Worm (Caenorhabditis elegans) whole organism, late embryonic: Measurements from ENCODE around the gene F41G3.10.

Source experiments
- C38D4.7 ChIP-seq: fragments of 200-800 bp; sonication (Bioruptor generic); optimal IDR thresholded peaks from 2 replicates; lab custom pipeline; 2018; ENCODE audit warnings: mild to moderate bottlenecking, missing genetic modification characterization, moderate library complexity, missing compliant biosample characterization
- F13H6.1 ChIP-seq: sonication (generic microtip); optimal IDR thresholded peaks from 2 replicates; lab custom pipeline; 2016; ENCODE audit warnings: missing genetic modification characterization, missing compliant biosample characterization
- K02D7.2 ChIP-seq: sonication (generic microtip); optimal IDR thresholded peaks from 2 replicates; lab custom pipeline; 2017; ENCODE audit warnings: mild to moderate bottlenecking, missing genetic modification characterization, missing compliant biosample characterization
- Y22D7AL.16 ChIP-seq: sonication (generic microtip); optimal IDR thresholded peaks from 2 replicates; lab custom pipeline; 2016; ENCODE audit warnings: missing genetic modification characterization, missing compliant biosample characterization
- ahr-1 ChIP-seq: sonication (generic microtip); optimal IDR thresholded peaks from 2 replicates; lab custom pipeline; 2016; ENCODE audit warnings: missing genetic modification characterization, missing compliant biosample characterization
- ceh-18 ChIP-seq: sonication (generic microtip); optimal IDR thresholded peaks from 2 replicates; lab custom pipeline; 2016; ENCODE audit warnings: missing genetic modification characterization, missing compliant biosample characterization
- ceh-22 ChIP-seq: sonication (generic microtip); optimal IDR thresholded peaks from 2 replicates; lab custom pipeline; 2017; ENCODE audit warnings: missing biosample characterization, missing genetic modification characterization
- ceh-9 ChIP-seq: sonication (generic microtip); optimal IDR thresholded peaks from 2 replicates; lab custom pipeline; 2016; ENCODE audit warnings: mild to moderate bottlenecking, missing genetic modification characterization, inconsistent platforms, missing compliant biosample characterization
- dve-1 ChIP-seq: sonication (generic microtip); optimal IDR thresholded peaks from 2 replicates; lab custom pipeline; 2017; ENCODE audit warnings: antibody characterized with exemption, mild to moderate bottlenecking, missing genetic modification characterization, missing compliant biosample characterization
- ets-4 ChIP-seq: sonication (generic microtip); optimal IDR thresholded peaks from 2 replicates; lab custom pipeline; 2016; ENCODE audit warnings: missing genetic modification characterization, missing compliant biosample characterization
- fkh-6 ChIP-seq: sonication (generic microtip); optimal IDR thresholded peaks from 2 replicates; lab custom pipeline; 2016; ENCODE audit warnings: missing genetic modification characterization, missing compliant biosample characterization
- hlh-13 ChIP-seq: fragments of 200-800 bp; sonication (Bioruptor generic); optimal IDR thresholded peaks from 2 replicates; lab custom pipeline; 2018; ENCODE audit warnings: mild to moderate bottlenecking, missing genetic modification characterization, missing compliant biosample characterization
- hlh-15 ChIP-seq: sonication (generic microtip); optimal IDR thresholded peaks from 2 replicates; lab custom pipeline; 2016; ENCODE audit warnings: missing genetic modification characterization, missing compliant biosample characterization
- lim-6 ChIP-seq: sonication (generic microtip); optimal IDR thresholded peaks from 2 replicates; lab custom pipeline; 2016; ENCODE audit warnings: missing genetic modification characterization, missing compliant biosample characterization
- mec-3 ChIP-seq: sonication (generic microtip); optimal IDR thresholded peaks from 2 replicates; lab custom pipeline; 2016; ENCODE audit warnings: borderline replicate concordance, missing genetic modification characterization, missing compliant biosample characterization
- nhr-232 ChIP-seq: sonication (generic microtip); optimal IDR thresholded peaks from 2 replicates; lab custom pipeline; 2016; ENCODE audit warnings: missing genetic modification characterization, missing compliant biosample characterization
- pat-9 ChIP-seq: fragments of 200-800 bp; sonication (Bioruptor generic); optimal IDR thresholded peaks from 2 replicates; lab custom pipeline; 2018; ENCODE audit warnings: mild to moderate bottlenecking, missing genetic modification characterization, moderate library complexity, missing compliant biosample characterization
- pha-4 ChIP-seq: fragments of 150-350 bp; optimal IDR thresholded peaks from 2 replicates; lab custom pipeline; 2018; ENCODE audit warnings: missing biosample characterization, missing genetic modification reagents, missing genetic modification characterization
- pqm-1 ChIP-seq: sonication (generic microtip); optimal IDR thresholded peaks from 2 replicates; lab custom pipeline; 2016; ENCODE audit warnings: missing genetic modification characterization, missing compliant biosample characterization
- ref-2 ChIP-seq: sonication (generic microtip); optimal IDR thresholded peaks from 2 replicates; lab custom pipeline; 2016; ENCODE audit warnings: missing genetic modification characterization, missing compliant biosample characterization
- syd-9 ChIP-seq: sonication (generic microtip); optimal IDR thresholded peaks from 2 replicates; lab custom pipeline; 2016; ENCODE audit warnings: mild to moderate bottlenecking, missing genetic modification characterization, moderate library complexity, missing compliant biosample characterization
- unc-3 ChIP-seq, 2 experiments: fragments of 200-800 bp in 1 of 2; sonication (Bioruptor generic) in 1 of 2; sonication (generic microtip) in 1 of 2; conservative IDR thresholded peaks in 1 of 2; optimal IDR thresholded peaks in 1 of 2; 2 replicates each; pipeline versions ENCODE4 v1.3.6 to Lab custom; 2016 to 2022; ENCODE audit warnings: missing compliant biosample characterization in 2 of 2, missing genetic modification characterization in 2 of 2, missing genetic modification reagents in 1 of 2
- unc-42 ChIP-seq: sonication (generic microtip); optimal IDR thresholded peaks from 2 replicates; lab custom pipeline; 2016; ENCODE audit warnings: missing genotype, missing genetic modification characterization, missing compliant biosample characterization
- unc-55 ChIP-seq: sonication (generic microtip); optimal IDR thresholded peaks from 2 replicates; lab custom pipeline; 2017; ENCODE audit warnings: missing biosample characterization, missing genetic modification reagents, missing genetic modification characterization
- unc-86 ChIP-seq: sonication (generic microtip); optimal IDR thresholded peaks from 2 replicates; lab custom pipeline; 2016; ENCODE audit warnings: missing genetic modification characterization, missing compliant biosample characterization
- zip-5 ChIP-seq: sonication (generic microtip); optimal IDR thresholded peaks from 2 replicates; lab custom pipeline; 2016; ENCODE audit warnings: missing genetic modification characterization, missing compliant biosample characterization
- ztf-16 ChIP-seq: sonication (generic microtip); optimal IDR thresholded peaks from 2 replicates; lab custom pipeline; 2017; ENCODE audit warnings: missing genetic modification characterization, missing compliant biosample characterization

Gene F41G3.10

ce11 chrII:6706552-6707091 is 42.7 kb downstream of the F41G3.10 start:
- TF ChIP-seq pha-4 (tag; lab: Kevin White, UChicago) = no peak
- no peak for TF ChIP-seq unc-3 (GFP tag; conservative IDR thresholded peaks at IDR 0.05; lab: Robert Waterston, UW)
- TF ChIP-seq unc-3 (tag; optimal IDR thresholded peaks at IDR 0.05; lab: Kevin White, UChicago) = peak; percentile 65
- TF ChIP-seq ceh-9 (tag; lab: Kevin White, UChicago) = no peak
- no peak for TF ChIP-seq fkh-6
- TF ChIP-seq ceh-18 (tag; lab: Kevin White, UChicago) = no peak
- no peak for TF ChIP-seq ztf-16 (tag; lab: Kevin White, UChicago)
- TF ChIP-seq pat-9 (tag; lab: Kevin White, UChicago) = no peak
- TF ChIP-seq nhr-232 (tag; lab: Kevin White, UChicago) = no peak
- TF ChIP-seq hlh-15 = no peak
- TF ChIP-seq ref-2 (tag; lab: Kevin White, UChicago) = no peak
- no peak for TF ChIP-seq dve-1
- TF ChIP-seq Y22D7AL.16 (tag; lab: Kevin White, UChicago) = no peak
- no peak for TF ChIP-seq ets-4 (tag; lab: Kevin White, UChicago)
- no peak for TF ChIP-seq C38D4.7 (GFP tag; lab: Kevin White, UChicago)
- TF ChIP-seq unc-42 (tag; lab: Kevin White, UChicago) = peak; percentile 72
- no peak for TF ChIP-seq syd-9 (tag; lab: Kevin White, UChicago)

ce11 chrII:6705593-6706228 is 43.6 kb downstream of the F41G3.10 start, which contains the start of gene rpy-1:
rpy-1 (minus strand) TSS chrII:6705643.
- TF ChIP-seq ceh-18 (tag; lab: Kevin White, UChicago) (peak; percentile 19), hlh-13 (GFP tag; lab: Kevin White, UChicago) (no peak), K02D7.2 (no peak), unc-55 (peak; percentile 66)

- TF ChIP-seq mec-3 (tag; lab: Kevin White, UChicago) (no peak), F13H6.1 (tag; lab: Kevin White, UChicago) (no peak), lim-6 (tag; lab: Kevin White, UChicago) (no peak)
Measured at ce11 chrII:6701497-6701896, 47.8 kb downstream of the F41G3.10 start, which contains the start of gene C18H9.6. C18H9.6 (minus strand) TSS chrII:6701625.

ce11 chrII:6698784-6699183 is 50.5 kb downstream of the F41G3.10 start, which contains the start of gene C18H9.1:
C18H9.1 (plus strand) TSS chrII:6699084.
- TF ChIP-seq unc-55 (no peak), zip-5 (tag; lab: Kevin White, UChicago) (no peak), pqm-1 (tag; lab: Kevin White, UChicago) (no peak), hlh-13 (GFP tag; lab: Kevin White, UChicago) (no peak), ceh-22 (no peak), unc-86 (tag; lab: Kevin White, UChicago) (no peak), ahr-1 (no peak), unc-3 (GFP tag; conservative IDR thresholded peaks at IDR 0.05; lab: Robert Waterston, UW) (no peak), unc-3 (tag; optimal IDR thresholded peaks at IDR 0.05; lab: Kevin White, UChicago) (no peak), F13H6.1 (tag; lab: Kevin White, UChicago) (no peak)
